Fruit fly (Drosophila melanogaster) whole organism, embryonic: Measurements from ENCODE around the gene SKIP.

Experiments used
- Abd-B ChIP-seq: fragments of 200-800 bp; sonication (Bioruptor generic); optimal IDR thresholded peaks from 2 replicates; lab custom pipeline; 2018; ENCODE audit warnings: missing biosample characterization, mild to moderate bottlenecking, missing genetic modification characterization, moderate library complexity
- Bteb2 ChIP-seq: fragments of 200-800 bp; sonication (Bioruptor generic); optimal IDR thresholded peaks from 2 replicates; lab custom pipeline; 2016; ENCODE audit warnings: missing biosample characterization, missing genetic modification characterization
- CG13424 ChIP-seq: fragments of 200-800 bp; sonication (Bioruptor generic); optimal IDR thresholded peaks from 2 replicates; lab custom pipeline; 2019; ENCODE audit warnings: missing biosample characterization, mild to moderate bottlenecking, missing genetic modification characterization, moderate library complexity
- CG13624 ChIP-seq: fragments of 200-800 bp; sonication (Bioruptor generic); optimal IDR thresholded peaks from 2 replicates; lab custom pipeline; 2016; ENCODE audit warnings: missing biosample characterization, missing genetic modification characterization
- CG13775 ChIP-seq: fragments of 200-800 bp; sonication (Bioruptor generic); optimal IDR thresholded peaks from 3 replicates; lab custom pipeline; 2017; ENCODE audit warnings: missing biosample characterization, mild to moderate bottlenecking, missing genetic modification characterization
- CG16779 ChIP-seq: fragments of 200-800 bp; sonication (Bioruptor generic); IDR thresholded peaks from 2 replicates; pipeline ENCODE4 v1.3.6; 2022; ENCODE audit warnings: missing biosample characterization, missing genetic modification characterization
- CG17829 ChIP-seq: fragments of 200-800 bp; optimal IDR thresholded peaks from 2 replicates; lab custom pipeline; 2019; ENCODE audit warnings: missing biosample characterization, mild to moderate bottlenecking, missing genetic modification characterization, moderate library complexity
- CG2116 ChIP-seq: fragments of 200-800 bp; sonication (Bioruptor generic); optimal IDR thresholded peaks from 3 replicates; lab custom pipeline; 2018; ENCODE audit warnings: missing biosample characterization, mild to moderate bottlenecking, missing genetic modification characterization
- CG31388 ChIP-seq: fragments of 200-800 bp; sonication (Bioruptor generic); optimal IDR thresholded peaks from 2 replicates; lab custom pipeline; 2016; ENCODE audit warnings: missing biosample characterization, missing genetic modification characterization
- CG3847 ChIP-seq: fragments of 200-800 bp; sonication (Bioruptor generic); IDR thresholded peaks from 2 replicates; pipeline ENCODE4 v1.3.6; 2022; ENCODE audit warnings: missing biosample characterization, missing genetic modification characterization
- CG4854 ChIP-seq: fragments of 200-800 bp; sonication (Bioruptor generic); optimal IDR thresholded peaks from 2 replicates; lab custom pipeline; 2016; ENCODE audit warnings: missing biosample characterization, missing genetic modification characterization, inconsistent platforms
- CG6175 ChIP-seq: fragments of 200-800 bp; sonication (Bioruptor generic); IDR thresholded peaks from 3 replicates; pipeline ENCODE4 v1.3.6; 2022; ENCODE audit warnings: missing biosample characterization, missing genetic modification characterization
- CG6654 ChIP-seq: fragments of 200-800 bp; sonication (Bioruptor generic); optimal IDR thresholded peaks from 2 replicates; lab custom pipeline; 2017; ENCODE audit warnings: missing biosample characterization, mild to moderate bottlenecking, missing genetic modification characterization
- Deaf1 ChIP-seq: fragments of 200-800 bp; optimal IDR thresholded peaks from 3 replicates; lab custom pipeline; 2019; ENCODE audit warnings: missing biosample characterization, mild to moderate bottlenecking, missing genetic modification characterization, moderate library complexity
- Dp ChIP-seq: fragments of 200-800 bp; sonication (Bioruptor generic); optimal IDR thresholded peaks from 2 replicates; lab custom pipeline; 2018; ENCODE audit warnings: missing biosample characterization, mild to moderate bottlenecking, missing genetic modification characterization, moderate library complexity
- Eip74EF ChIP-seq, 2 experiments: fragments of 200-800 bp in 1 of 2; fragments of >200 bp in 1 of 2; sonication (Bioruptor generic) in 1 of 2; optimal IDR thresholded peaks; 2 replicates each; lab custom pipeline; 2017 to 2019; ENCODE audit warnings: missing biosample characterization in 2 of 2, missing genetic modification characterization in 2 of 2, mild to moderate bottlenecking in 1 of 2, moderate library complexity in 1 of 2
- Hey ChIP-seq: fragments of 200-800 bp; sonication (Bioruptor generic); optimal IDR thresholded peaks from 3 replicates; lab custom pipeline; 2018; ENCODE audit warnings: missing biosample characterization, mild to moderate bottlenecking, missing genetic modification characterization
- Kr ChIP-seq: fragments of 200-800 bp; sonication (Bioruptor generic); optimal IDR thresholded peaks from 2 replicates; lab custom pipeline; 2017; ENCODE audit warnings: missing biosample characterization, mild to moderate bottlenecking, missing genetic modification characterization
- Lhr ChIP-seq: fragments of 200-800 bp; sonication (Bioruptor generic); optimal IDR thresholded peaks from 3 replicates; lab custom pipeline; 2017; ENCODE audit warnings: mild to moderate bottlenecking, missing biosample characterization, missing genetic modification reagents, missing genetic modification characterization
- Lim3 ChIP-seq: fragments of 200-800 bp; sonication (Bioruptor generic); IDR thresholded peaks from 2 replicates; pipeline ENCODE4 v1.3.6; 2022; ENCODE audit warnings: missing biosample characterization, missing genetic modification characterization
- Lpt ChIP-seq: fragments of >200 bp; optimal IDR thresholded peaks from 2 replicates; lab custom pipeline; 2018; ENCODE audit warnings: missing biosample characterization, missing genetic modification characterization
- NfI ChIP-seq: fragments of 200-800 bp; sonication (Bioruptor generic); optimal IDR thresholded peaks from 3 replicates; lab custom pipeline; 2018; ENCODE audit warnings: missing biosample characterization, mild to moderate bottlenecking, missing genetic modification characterization, moderate library complexity
- Opbp ChIP-seq: fragments of 200-800 bp; sonication (Bioruptor generic); IDR thresholded peaks from 3 replicates; pipeline ENCODE4 v1.3.6; 2022; ENCODE audit warnings: missing biosample characterization, missing genetic modification characterization; ENCODE audit not compliant: partially characterized antibody
- Sox100B ChIP-seq: fragments of 200-800 bp; sonication (Bioruptor generic); optimal IDR thresholded peaks from 3 replicates; lab custom pipeline; 2018; ENCODE audit warnings: missing biosample characterization, mild to moderate bottlenecking, missing genetic modification characterization
- Stat92E ChIP-seq, 3 experiments: fragments of >200 bp in 2 of 3; fragments of 200-800 bp in 1 of 3; sonication (Bioruptor generic) in 1 of 3; optimal IDR thresholded peaks; 2 replicates each; lab custom pipeline; 2017 to 2019; ENCODE audit warnings: missing biosample characterization in 3 of 3, missing genetic modification characterization in 3 of 3, mild to moderate bottlenecking in 1 of 3, moderate library complexity in 1 of 3
- Trl ChIP-seq, 3 experiments: fragments of >200 bp in 2 of 3; fragments of 200-800 bp in 1 of 3; sonication (Bioruptor generic) in 1 of 3; optimal IDR thresholded peaks; 2 replicates in 1 of 3; 3 replicates in 2 of 3; lab custom pipeline; 2016 to 2017; ENCODE audit warnings: missing biosample characterization in 1 of 3, missing genetic modification characterization in 1 of 3
- Xbp1 ChIP-seq: fragments of 200-800 bp; sonication (Bioruptor generic); optimal IDR thresholded peaks from 3 replicates; lab custom pipeline; 2016; ENCODE audit warnings: missing biosample characterization, mild to moderate bottlenecking, missing genetic modification characterization
- Xrp1 ChIP-seq: fragments of 200-800 bp; sonication (Bioruptor generic); IDR thresholded peaks from 2 replicates; pipeline ENCODE4 v1.3.6; 2022; ENCODE audit warnings: missing biosample characterization, missing genetic modification characterization
- ara ChIP-seq: fragments of 200-800 bp; sonication (Bioruptor generic); IDR thresholded peaks from 2 replicates; pipeline ENCODE4 v1.3.6; 2022; ENCODE audit warnings: missing biosample characterization, missing genetic modification characterization
- bcd ChIP-seq: fragments of 200-800 bp; sonication (Bioruptor generic); optimal IDR thresholded peaks from 2 replicates; lab custom pipeline; 2017; ENCODE audit warnings: missing biosample characterization, mild to moderate bottlenecking, missing genetic modification characterization
- br ChIP-seq: fragments of >200 bp; optimal IDR thresholded peaks from 2 replicates; lab custom pipeline; 2017
- chm ChIP-seq: fragments of 200-800 bp; sonication (Bioruptor generic); IDR thresholded peaks from 2 replicates; pipeline ENCODE4 v1.3.6; 2022; ENCODE audit warnings: missing biosample characterization, missing genetic modification characterization
- crp ChIP-seq, 2 experiments: fragments of 200-800 bp; sonication (Bioruptor generic); optimal IDR thresholded peaks; 2 replicates in 1 of 2; 3 replicates in 1 of 2; lab custom pipeline; 2017; ENCODE audit warnings: missing biosample characterization in 2 of 2, missing genetic modification characterization in 2 of 2, mild to moderate bottlenecking in 1 of 2, moderate library complexity in 1 of 2
- dm ChIP-seq: fragments of 200-800 bp; sonication (Bioruptor generic); optimal IDR thresholded peaks from 3 replicates; lab custom pipeline; 2016; ENCODE audit warnings: missing biosample characterization, missing genetic modification characterization
- dmrt11E ChIP-seq: fragments of 200-800 bp; sonication (Bioruptor generic); optimal IDR thresholded peaks from 3 replicates; lab custom pipeline; 2018; ENCODE audit warnings: missing biosample characterization, mild to moderate bottlenecking, missing genetic modification characterization, moderate library complexity
- eyg ChIP-seq: fragments of 200-800 bp; sonication (Bioruptor generic); optimal IDR thresholded peaks from 3 replicates; lab custom pipeline; 2016; ENCODE audit warnings: missing biosample characterization, missing genetic modification characterization
- fd64A ChIP-seq: fragments of 200-800 bp; sonication (Bioruptor generic); optimal IDR thresholded peaks from 3 replicates; lab custom pipeline; 2018; ENCODE audit warnings: missing biosample characterization, mild to moderate bottlenecking, missing genetic modification characterization
- hb ChIP-seq: fragments of 200-800 bp; sonication (Bioruptor generic); IDR thresholded peaks from 3 replicates; pipeline ENCODE4 v1.3.6; 2022; ENCODE audit warnings: missing biosample characterization, missing genetic modification characterization; ENCODE audit not compliant: partially characterized antibody
- inv ChIP-seq: fragments of 200-800 bp; sonication (Bioruptor generic); IDR thresholded peaks from 2 replicates; pipeline ENCODE4 v1.3.6; 2022; ENCODE audit warnings: missing biosample characterization, missing genetic modification characterization; ENCODE audit not compliant: partially characterized antibody
- knrl ChIP-seq: fragments of 200-800 bp; sonication (Bioruptor generic); IDR thresholded peaks from 3 replicates; pipeline ENCODE4 v1.3.6; 2022; ENCODE audit warnings: missing biosample characterization, missing genetic modification characterization; ENCODE audit not compliant: partially characterized antibody
- onecut ChIP-seq: fragments of 200-800 bp; sonication (Bioruptor generic); IDR thresholded peaks from 2 replicates; pipeline ENCODE4 v1.3.6; 2022; ENCODE audit warnings: missing biosample characterization, missing genetic modification characterization
- slou ChIP-seq: fragments of 200-800 bp; sonication (Bioruptor generic); optimal IDR thresholded peaks from 3 replicates; lab custom pipeline; 2016; ENCODE audit warnings: missing biosample characterization, missing genetic modification characterization
- sr ChIP-seq: fragments of 200-800 bp; sonication (Bioruptor generic); IDR thresholded peaks from 3 replicates; pipeline ENCODE4 v1.3.6; 2022; ENCODE audit warnings: missing biosample characterization, missing genetic modification characterization
- stc ChIP-seq: fragments of 200-800 bp; sonication (Bioruptor generic); IDR thresholded peaks from 2 replicates; pipeline ENCODE4 v1.3.6; 2022; ENCODE audit warnings: missing biosample characterization, missing genetic modification characterization
- tin ChIP-seq: fragments of 200-800 bp; sonication (Bioruptor generic); optimal IDR thresholded peaks from 3 replicates; lab custom pipeline; 2016; ENCODE audit warnings: missing biosample characterization, missing genetic modification characterization
- tll ChIP-seq, 2 experiments: fragments of 200-800 bp in 1 of 2; fragments of >200 bp in 1 of 2; sonication (Bioruptor generic) in 1 of 2; optimal IDR thresholded peaks; 2 replicates each; lab custom pipeline; 2017 to 2019; ENCODE audit warnings: missing biosample characterization in 2 of 2, missing genetic modification characterization in 2 of 2, mild to moderate bottlenecking in 1 of 2, moderate library complexity in 1 of 2
- toy ChIP-seq: fragments of 200-800 bp; sonication (Bioruptor generic); IDR thresholded peaks from 2 replicates; pipeline ENCODE4 v1.3.6; 2022; ENCODE audit warnings: missing biosample characterization, missing genetic modification characterization
- wor ChIP-seq: fragments of 200-800 bp; sonication (Bioruptor generic); IDR thresholded peaks from 2 replicates; pipeline ENCODE4 v1.3.6; 2022; ENCODE audit warnings: missing biosample characterization, missing genetic modification characterization
- yki ChIP-seq: fragments of >200 bp; optimal IDR thresholded peaks from 3 replicates; lab custom pipeline; 2018
- z ChIP-seq: fragments of 200-800 bp; sonication (Bioruptor generic); IDR thresholded peaks from 3 replicates; pipeline ENCODE4 v1.3.6; 2022; ENCODE audit warnings: missing biosample characterization, missing genetic modification characterization
- zf30C ChIP-seq: fragments of 200-800 bp; sonication (Bioruptor generic); optimal IDR thresholded peaks from 3 replicates; lab custom pipeline; 2018; ENCODE audit warnings: missing biosample characterization, mild to moderate bottlenecking, missing genetic modification characterization

The SKIP gene

DNA sequence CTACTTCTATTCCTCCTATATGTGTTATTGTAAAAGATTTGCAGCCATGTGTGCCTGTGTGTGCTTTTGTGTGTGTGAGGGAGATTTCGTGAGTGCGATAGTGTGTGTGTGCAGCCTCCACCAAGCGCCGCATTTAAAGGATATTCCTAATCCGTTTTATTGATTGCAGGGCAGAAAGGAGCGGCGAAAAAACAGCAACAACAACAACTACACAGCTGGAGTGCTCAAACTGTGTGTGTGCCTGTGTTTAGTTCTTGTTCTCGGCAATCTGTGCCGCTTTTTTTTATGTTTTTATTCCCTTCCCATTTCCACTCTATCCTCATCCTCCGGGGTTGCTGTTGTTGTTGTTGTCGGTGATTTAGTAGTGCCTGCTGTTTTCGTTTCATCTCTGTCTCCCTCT, 832 bp downstream of the SKIP start (continued):
- no peak for TF ChIP-seq CG6654 (GFP tag; lab: Kevin White, UChicago)
- peak; percentile 5 for TF ChIP-seq CG17829 (tag; lab: Kevin White, UChicago)
- no peak for TF ChIP-seq CG13624 (GFP tag; lab: Kevin White, UChicago)
- peak; percentile 78 for TF ChIP-seq onecut (GFP tag; lab: Robert Waterston, UW)
- no peak for TF ChIP-seq bcd
- TF ChIP-seq Trl (optimal IDR thresholded peaks at IDR 0.05; lab: Kevin White, UChicago), result no peak
- no peak for TF ChIP-seq Trl (GFP tag; optimal IDR thresholded peaks at IDR 0.05; lab: Kevin White, UChicago)
- no peak for TF ChIP-seq br (lab: Kevin White, UChicago)
- TF ChIP-seq Deaf1 (tag; lab: Kevin White, UChicago), result no peak
- TF ChIP-seq stc (GFP tag; lab: Robert Waterston, UW), result no peak
- TF ChIP-seq CG4854, result no peak
- TF ChIP-seq Abd-B (GFP tag; lab: Kevin White, UChicago), result no peak
- TF ChIP-seq Lhr, result no peak
- TF ChIP-seq Lpt (GFP tag; lab: Kevin White, UChicago), result no peak
- no peak for TF ChIP-seq yki (lab: Kevin White, UChicago)
- TF ChIP-seq eyg (GFP tag; lab: Kevin White, UChicago), result no peak
- TF ChIP-seq Dp, result no peak
- no peak for TF ChIP-seq Opbp
- no peak for TF ChIP-seq Xbp1
- TF ChIP-seq zf30C (GFP tag; lab: Kevin White, UChicago), result no peak
- no peak for TF ChIP-seq dmrt11E (tag; lab: Kevin White, UChicago)
- TF ChIP-seq CG16779, result no peak
- TF ChIP-seq CG13775 (GFP tag; lab: Kevin White, UChicago), result no peak
- TF ChIP-seq dm, result no peak
- peak; percentile 75 for TF ChIP-seq Kr
- TF ChIP-seq ara (GFP tag; lab: Robert Waterston, UW), result no peak
- no peak for TF ChIP-seq hb (GFP tag; lab: Robert Waterston, UW)
- no peak for TF ChIP-seq Sox100B (GFP tag; lab: Kevin White, UChicago)
- no peak for TF ChIP-seq sr (GFP tag; lab: Robert Waterston, UW)
- no peak for TF ChIP-seq fd64A (GFP tag; lab: Kevin White, UChicago)
- TF ChIP-seq NfI (GFP tag; lab: Kevin White, UChicago), result no peak
- no peak for TF ChIP-seq CG3847 (GFP tag; lab: Robert Waterston, UW)
- no peak for TF ChIP-seq CG6175 (GFP tag; lab: Robert Waterston, UW)
- TF ChIP-seq wor (GFP tag; lab: Robert Waterston, UW), result no peak
- peak; percentile 46; the same call in 1 of the 2 replicates for TF ChIP-seq chm (GFP tag; lab: Robert Waterston, UW)
- TF ChIP-seq CG2116 (GFP tag; lab: Kevin White, UChicago), result no peak
- peak in 1 of 2 experiments; percentile 27 for TF ChIP-seq tll (GFP tag; optimal IDR thresholded peaks at IDR 0.05; lab: Kevin White, UChicago)
- no peak for TF ChIP-seq CG13424 (tag; lab: Kevin White, UChicago)
- no peak for TF ChIP-seq Eip74EF (GFP tag; optimal IDR thresholded peaks at IDR 0.05; lab: Kevin White, UChicago)
- TF ChIP-seq Xrp1 (GFP tag; lab: Robert Waterston, UW), result 0 out of 2 replicates have a peak, but pooled peaks have one; percentile 12
- no peak for TF ChIP-seq knrl (GFP tag; lab: Robert Waterston, UW)
- TF ChIP-seq inv (GFP tag; lab: Robert Waterston, UW), result no peak
- TF ChIP-seq toy (GFP tag; lab: Robert Waterston, UW), result no peak
- no peak for TF ChIP-seq slou
- no peak for TF ChIP-seq Bteb2 (GFP tag; lab: Kevin White, UChicago)
- 0 out of 3 replicates have a peak, but pooled peaks have one; percentile 38 for TF ChIP-seq z (GFP tag; lab: Robert Waterston, UW)
- no peak for TF ChIP-seq CG31388 (GFP tag; lab: Kevin White, UChicago)
- TF ChIP-seq Lim3, result no peak
- TF ChIP-seq tin, result no peak
- no peak for TF ChIP-seq crp (GFP tag; optimal IDR thresholded peaks at IDR 0.05; lab: Kevin White, UChicago)
- TF ChIP-seq Stat92E (GFP tag; optimal IDR thresholded peaks at IDR 0.05; lab: Kevin White, UChicago), result no peak
- TF ChIP-seq Hey (tag; lab: Kevin White, UChicago), result no peak
